Fruit fly (Drosophila melanogaster): ENCODE data around the gene Etfb.
A peak's percentile ranks its signal among the peaks of the same experiment; 100 is the strongest.

The Etfb gene

DNA sequence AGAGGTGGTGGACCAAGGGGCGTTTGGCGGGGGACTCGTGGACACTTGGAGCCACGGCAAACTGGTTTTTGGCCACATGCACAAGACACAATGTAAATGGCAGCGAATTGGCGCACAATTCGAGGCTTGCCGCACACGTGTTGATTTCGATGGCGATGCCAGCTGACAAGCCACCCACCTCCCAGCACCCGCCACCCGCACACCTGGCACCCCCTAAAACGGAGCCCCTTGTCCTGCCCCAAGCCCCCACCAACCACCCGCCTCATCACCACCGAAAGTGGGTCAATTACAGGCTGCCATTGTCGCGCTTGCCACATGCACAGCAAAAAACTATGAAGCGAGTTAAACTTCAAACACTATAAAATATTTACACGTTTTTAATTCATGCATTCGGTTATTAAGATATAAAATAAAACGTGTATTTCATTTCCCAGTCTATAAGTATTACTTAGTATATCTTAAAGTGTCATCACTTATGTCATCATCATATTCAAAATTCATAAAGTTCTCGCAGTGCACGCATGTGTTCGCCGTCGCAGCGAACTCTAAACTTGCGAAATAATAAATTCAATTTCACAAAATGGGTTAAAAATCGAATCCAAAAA, 44.5 kb downstream of the Etfb start:
- TF ChIP-seq CG7368 (GFP tag; optimal IDR thresholded peaks at IDR 0.05) (peak; percentile 49), esn (GFP tag; optimal IDR thresholded peaks at IDR 0.05) (peak; percentile 57), CG6163 (GFP tag; IDR thresholded peaks at IDR 0.05) (peak; percentile 85), spab (GFP tag; optimal IDR thresholded peaks at IDR 0.05) (peak; percentile 23), CG6854 (GFP tag; optimal IDR thresholded peaks at IDR 0.05) (no peak), fd59A (GFP tag; optimal IDR thresholded peaks at IDR 0.05) (no peak), fd85E (GFP tag; optimal IDR thresholded peaks at IDR 0.05) (peak; percentile 13), CG11902 (GFP tag; optimal IDR thresholded peaks at IDR 0.05) (peak; percentile 34), Smox (GFP tag; optimal IDR thresholded peaks at IDR 0.05) (peak; percentile 33), Sox14 (GFP tag; optimal IDR thresholded peaks at IDR 0.05) (peak; percentile 27), CG8119 (GFP tag; IDR thresholded peaks at IDR 0.05) (peak; percentile 83), Hr38 (GFP tag; optimal IDR thresholded peaks at IDR 0.05) (no peak), acj6 (GFP tag; optimal IDR thresholded peaks at IDR 0.05) (peak; percentile 59), lz (GFP tag; optimal IDR thresholded peaks at IDR 0.05) (peak; percentile 39), net (GFP tag; optimal IDR thresholded peaks at IDR 0.05) (peak; percentile 49), ss (GFP tag; optimal IDR thresholded peaks at IDR 0.05) (no peak), CG6792 (GFP tag; optimal IDR thresholded peaks at IDR 0.05) (peak; percentile 53), CG16779 (tag; optimal IDR thresholded peaks at IDR 0.05) (no peak), CG8319 (GFP tag; optimal IDR thresholded peaks at IDR 0.05) (peak; percentile 45), CG6808 (GFP tag; optimal IDR thresholded peaks at IDR 0.05) (peak; percentile 16), Blimp-1 (GFP tag; optimal IDR thresholded peaks at IDR 0.05) (no peak), dac (GFP tag; optimal IDR thresholded peaks at IDR 0.05) (peak; percentile 36), CG1621 (tag; optimal IDR thresholded peaks at IDR 0.05) (peak; percentile 1), Gug (GFP tag; IDR thresholded peaks at IDR 0.05) (peak; percentile 68), CG10669 (GFP tag; optimal IDR thresholded peaks at IDR 0.05) (peak; percentile 41), OdsH (GFP tag; optimal IDR thresholded peaks at IDR 0.05) (peak; percentile 67), Lpt (GFP tag; optimal IDR thresholded peaks at IDR 0.05) (peak; percentile 38), CG10631 (GFP tag; optimal IDR thresholded peaks at IDR 0.05) (peak; percentile 40), eg (GFP tag; IDR thresholded peaks at IDR 0.05) (peak; percentile 84), vri (GFP tag; optimal IDR thresholded peaks at IDR 0.05) (no peak), CG11762 (GFP tag; optimal IDR thresholded peaks at IDR 0.05; ENCODE audit: insufficient read depth) (peak; percentile 35), topi (GFP tag; optimal IDR thresholded peaks at IDR 0.05) (peak; percentile 44), Sox15 (GFP tag; optimal IDR thresholded peaks at IDR 0.05) (no peak), CG4318 (GFP tag; optimal IDR thresholded peaks at IDR 0.05) (peak; percentile 57), CG31627 (GFP tag; optimal IDR thresholded peaks at IDR 0.05) (peak; percentile 43), fkh (GFP tag; optimal IDR thresholded peaks at IDR 0.05) (no peak), CG6276 (GFP tag; optimal IDR thresholded peaks at IDR 0.05) (peak; percentile 71), Eip93F (GFP tag; optimal IDR thresholded peaks at IDR 0.05) (no peak), CG32006 (GFP tag; optimal IDR thresholded peaks at IDR 0.05) (peak; percentile 78), svp (GFP tag) (peak; percentile 63), salr (GFP tag; optimal IDR thresholded peaks at IDR 0.05) (peak in 1 of 2 experiments; percentile 11), CG3919 (GFP tag; optimal IDR thresholded peaks at IDR 0.05) (peak; percentile 68), Eip75B (GFP tag; optimal IDR thresholded peaks at IDR 0.05) (peak; percentile 50), Hr4 (GFP tag; optimal IDR thresholded peaks at IDR 0.05) (peak; percentile 79), CG8632 (GFP tag; optimal IDR thresholded peaks at IDR 0.05) (peak; percentile 60), Ets21C (GFP tag; optimal IDR thresholded peaks at IDR 0.05) (no peak), pdm3 (GFP tag; optimal IDR thresholded peaks at IDR 0.05) (peak; percentile 71), dsx (GFP tag; optimal IDR thresholded peaks at IDR 0.05; ENCODE audit: poor library complexity, severe bottlenecking) (peak; percentile 77), achi (GFP tag; optimal IDR thresholded peaks at IDR 0.05) (peak; percentile 63), Sox102F (GFP tag; optimal IDR thresholded peaks at IDR 0.05) (peak; percentile 36), CG11294 (GFP tag; IDR thresholded peaks at IDR 0.05) (peak; percentile 57; the same call in 1 of the 2 replicates)
